Worm (Caenorhabditis elegans): ENCODE data around the gene flap-1.

DNA sequence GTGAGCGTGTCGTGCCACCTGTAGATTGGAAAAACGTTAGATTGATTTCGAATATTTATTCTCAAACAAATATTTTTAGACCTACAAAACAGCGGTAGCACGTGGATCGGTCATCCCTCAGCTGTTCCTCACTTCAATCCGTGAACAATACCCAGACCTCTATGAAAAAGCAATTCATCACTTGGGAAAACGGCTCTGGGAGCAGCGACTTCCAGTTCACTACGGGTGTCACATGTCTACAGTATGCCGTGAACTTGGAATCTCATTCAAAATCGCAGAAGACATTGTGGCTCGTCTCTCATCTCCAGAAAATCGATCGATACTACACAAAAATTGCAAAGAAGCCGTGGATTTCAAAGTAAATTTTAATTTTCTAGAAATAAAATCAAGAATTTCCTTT lies 24.2 kb downstream of the flap-1 start:
- TF ChIP-seq hlh-13 (GFP tag; optimal IDR thresholded peaks at IDR 0.05) (no peak), C08G9.2 (tag; optimal IDR thresholded peaks at IDR 0.05) (no peak), sox-4 (tag; optimal IDR thresholded peaks at IDR 0.05) (no peak), madf-2 (tag; optimal IDR thresholded peaks at IDR 0.05) (no peak), tbx-7 (tag; optimal IDR thresholded peaks at IDR 0.05) (no peak)

All from whole organism, late embryonic.